Fruit fly (Drosophila melanogaster): ENCODE data around the gene CG3225.

The CG3225 gene

dm6 chr2L:4837772-4838397, 19.8 kb upstream of the CG3225 start, which contains the start of the genes tank and CG12194 (continued):
- TF ChIP-seq ERR (GFP tag; optimal IDR thresholded peaks at IDR 0.05), result peak; percentile 97
- peak; percentile 68 for TF ChIP-seq CG30020 (tag; optimal IDR thresholded peaks at IDR 0.05)
- TF ChIP-seq knrl (GFP tag; IDR thresholded peaks at IDR 0.05; ENCODE audit: partially characterized antibody), result peak; percentile 84
- peak; percentile 99 for TF ChIP-seq gsb-n (tag; optimal IDR thresholded peaks at IDR 0.05)
- peak; percentile 99 for TF ChIP-seq CG10366 (GFP tag; IDR thresholded peaks at IDR 0.05)
- peak; percentile 97 for TF ChIP-seq toy (GFP tag; IDR thresholded peaks at IDR 0.05)
- TF ChIP-seq sens-2 (GFP tag; IDR thresholded peaks at IDR 0.05), result peak; percentile 99
- TF ChIP-seq CG7963 (GFP tag; IDR thresholded peaks at IDR 0.05; ENCODE audit: partially characterized antibody), result peak; percentile 45; the same call in 2 of the 3 replicates
- TF ChIP-seq vnd (GFP tag; IDR thresholded peaks at IDR 0.05; ENCODE audit: partially characterized antibody), result peak; percentile 71
- peak; percentile 99 for TF ChIP-seq lilli (GFP tag; optimal IDR thresholded peaks at IDR 0.05)
- peak; percentile 79 for TF ChIP-seq unc-4 (GFP tag; IDR thresholded peaks at IDR 0.05; ENCODE audit: partially characterized antibody)
- TF ChIP-seq gsb (GFP tag; IDR thresholded peaks at IDR 0.05), result peak; percentile 98
- peak; percentile 99 for TF ChIP-seq Ssrp (tag; optimal IDR thresholded peaks at IDR 0.05)
- peak; percentile 98 for TF ChIP-seq Doc2 (GFP tag; IDR thresholded peaks at IDR 0.05)
- peak; percentile 77 for TF ChIP-seq CG13287 (GFP tag; IDR thresholded peaks at IDR 0.05; ENCODE audit: partially characterized antibody)
- peak; percentile 52 to 63 for TF ChIP-seq insv (GFP tag; optimal IDR thresholded peaks at IDR 0.05)
- peak; percentile 100 for TF ChIP-seq sisA (GFP tag; IDR thresholded peaks at IDR 0.05)
- TF ChIP-seq CG1647 (GFP tag; optimal IDR thresholded peaks at IDR 0.05), result peak; percentile 99
- 0 out of 4 replicates have a peak, but pooled peaks have one; percentile 70 for TF ChIP-seq chinmo (GFP tag; IDR thresholded peaks at IDR 0.05; ENCODE audit: partially characterized antibody)
- TF ChIP-seq CG4360 (GFP tag; IDR thresholded peaks at IDR 0.05), result peak; percentile 88
- TF ChIP-seq CG16813 (GFP tag; IDR thresholded peaks at IDR 0.05; ENCODE audit: partially characterized antibody), result peak; percentile 82
- peak; percentile 99 for TF ChIP-seq CG6689 (GFP tag; IDR thresholded peaks at IDR 0.05)
- TF ChIP-seq Hand (GFP tag; optimal IDR thresholded peaks at IDR 0.05), result peak; percentile 94
- peak; percentile 98 for TF ChIP-seq CG2678 (tag; optimal IDR thresholded peaks at IDR 0.05)
- TF ChIP-seq al (GFP tag; IDR thresholded peaks at IDR 0.05), result peak; percentile 98
- peak; percentile 99 for TF ChIP-seq CG11093 (GFP tag; IDR thresholded peaks at IDR 0.05)
- TF ChIP-seq gem (tag; optimal IDR thresholded peaks at IDR 0.05), result peak; percentile 99
- peak; percentile 99 for TF ChIP-seq Hsf (GFP tag; optimal IDR thresholded peaks at IDR 0.05)
- peak; percentile 92 for TF ChIP-seq Hmx (GFP tag; optimal IDR thresholded peaks at IDR 0.05)
- TF ChIP-seq sim (GFP tag; IDR thresholded peaks at IDR 0.05), result peak; percentile 99
- TF ChIP-seq Gsc (GFP tag; IDR thresholded peaks at IDR 0.05), result peak; percentile 99
- TF ChIP-seq Jarid2 (GFP tag; optimal IDR thresholded peaks at IDR 0.05), result peak; percentile 87
- peak; percentile 96 for TF ChIP-seq CG7271 (tag; optimal IDR thresholded peaks at IDR 0.05)
- peak; percentile 99 for TF ChIP-seq CG8944 (GFP tag; optimal IDR thresholded peaks at IDR 0.05)
- TF ChIP-seq CG7357 (GFP tag; IDR thresholded peaks at IDR 0.05), result peak; percentile 96
- TF ChIP-seq Poxn (GFP tag; IDR thresholded peaks at IDR 0.05), result peak; percentile 95
- TF ChIP-seq Max (GFP tag; optimal IDR thresholded peaks at IDR 0.05), result peak; percentile 98
- TF ChIP-seq Xrp1 (GFP tag; IDR thresholded peaks at IDR 0.05), result peak; percentile 100
- peak; percentile 100 for TF ChIP-seq az2 (GFP tag; optimal IDR thresholded peaks at IDR 0.05)
- peak; percentile 98 for TF ChIP-seq CG31388 (GFP tag; optimal IDR thresholded peaks at IDR 0.05)
- peak; percentile 99 for TF ChIP-seq Asciz (GFP tag; optimal IDR thresholded peaks at IDR 0.05)
- peak; percentile 99 for TF ChIP-seq NC2β (GFP tag; optimal IDR thresholded peaks at IDR 0.05)
- peak; percentile 98 for TF ChIP-seq CG13123 (GFP tag; optimal IDR thresholded peaks at IDR 0.05)
- TF ChIP-seq ssp (GFP tag; IDR thresholded peaks at IDR 0.05), result peak; percentile 95
- TF ChIP-seq C15 (GFP tag; IDR thresholded peaks at IDR 0.05), result peak; percentile 98
- peak; percentile 72 for TF ChIP-seq Dip2 (GFP tag; IDR thresholded peaks at IDR 0.05)
- TF ChIP-seq CG6791 (GFP tag; IDR thresholded peaks at IDR 0.05; ENCODE audit: partially characterized antibody), result peak; percentile 73
- peak; percentile 98 for TF ChIP-seq CG10565 (GFP tag; optimal IDR thresholded peaks at IDR 0.05)
- peak; percentile 99 for TF ChIP-seq NFAT (GFP tag; IDR thresholded peaks at IDR 0.05)
- TF ChIP-seq wek (GFP tag; optimal IDR thresholded peaks at IDR 0.05), result peak; percentile 96

All from whole organism, embryonic.